Fruit fly (Drosophila melanogaster) whole organism, pupa: Measurements from ENCODE around the gene BORCS5.

Experiments
- CG10348 ChIP-seq: fragments of 200-800 bp; sonication (Bioruptor generic); IDR thresholded peaks from 2 replicates; pipeline ENCODE4 v1.3.6; 2022; ENCODE audit warnings: missing biosample characterization, missing genetic modification characterization
- CG13204 ChIP-seq: fragments of 200-800 bp; sonication (Bioruptor generic); optimal IDR thresholded peaks from 2 replicates; lab custom pipeline; 2018; ENCODE audit warnings: missing biosample characterization, mild to moderate bottlenecking, missing genetic modification characterization, moderate library complexity
- CG15710 ChIP-seq: fragments of 200-800 bp; sonication (Bioruptor generic); optimal IDR thresholded peaks from 2 replicates; lab custom pipeline; 2018; ENCODE audit warnings: missing biosample characterization, mild to moderate bottlenecking, missing genetic modification characterization, moderate library complexity
- CG32121 ChIP-seq: fragments of 200-800 bp; sonication (Bioruptor generic); IDR thresholded peaks from 2 replicates; pipeline ENCODE4 v1.3.6; 2022; ENCODE audit warnings: missing biosample characterization, missing genetic modification characterization
- CG34367 ChIP-seq: fragments of 200-800 bp; sonication (Bioruptor generic); optimal IDR thresholded peaks from 2 replicates; lab custom pipeline; 2018; ENCODE audit warnings: missing biosample characterization, mild to moderate bottlenecking, missing genetic modification characterization
- CG8159 ChIP-seq: fragments of 200-800 bp; sonication (Bioruptor generic); optimal IDR thresholded peaks from 3 replicates; lab custom pipeline; 2018; ENCODE audit warnings: missing biosample characterization, mild to moderate bottlenecking, missing genetic modification characterization, moderate library complexity
- CG8301 ChIP-seq: fragments of 200-800 bp; sonication (Bioruptor generic); optimal IDR thresholded peaks from 2 replicates; lab custom pipeline; 2018; ENCODE audit warnings: missing biosample characterization, mild to moderate bottlenecking, missing genetic modification characterization
- D1 ChIP-seq: fragments of 200-800 bp; sonication (Bioruptor generic); optimal IDR thresholded peaks from 2 replicates; lab custom pipeline; 2018; ENCODE audit warnings: missing biosample characterization, mild to moderate bottlenecking, missing genetic modification characterization, moderate library complexity
- EcR ChIP-seq: fragments of 200-800 bp; sonication (Bioruptor generic); optimal IDR thresholded peaks from 3 replicates; lab custom pipeline; 2019; ENCODE audit warnings: missing biosample characterization, missing genetic modification characterization, mild to moderate bottlenecking, moderate library complexity, missing genetic modification reagents
- Pif1B ChIP-seq: fragments of 200-800 bp; sonication (Bioruptor generic); optimal IDR thresholded peaks from 3 replicates; lab custom pipeline; 2016; ENCODE audit warnings: missing biosample characterization, missing genetic modification characterization
- gl ChIP-seq: fragments of 200-800 bp; sonication (Bioruptor generic); optimal IDR thresholded peaks from 2 replicates; lab custom pipeline; 2018; ENCODE audit warnings: missing biosample characterization, mild to moderate bottlenecking, missing genetic modification characterization
- rn ChIP-seq: fragments of 200-800 bp; sonication (Bioruptor generic); IDR thresholded peaks from 2 replicates; pipeline ENCODE4 v1.3.6; 2022; ENCODE audit warnings: missing biosample characterization, missing genetic modification characterization

- TF ChIP-seq CG32121 (GFP tag; lab: Robert Waterston, UW): no peak
- no peak for TF ChIP-seq CG13204 (GFP tag; lab: Kevin White, UChicago)
- no peak for TF ChIP-seq Pif1B (GFP tag; lab: Kevin White, UChicago)
- no peak for TF ChIP-seq gl (tag; lab: Kevin White, UChicago)
- no peak for TF ChIP-seq CG8301
- TF ChIP-seq rn: no peak
- no peak for TF ChIP-seq EcR (GFP tag; lab: Kevin White, UChicago)
- no peak for TF ChIP-seq CG15710 (tag; lab: Kevin White, UChicago)
- no peak for TF ChIP-seq CG10348
- TF ChIP-seq D1 (tag; lab: Kevin White, UChicago): no peak
- TF ChIP-seq CG8159 (tag; lab: Kevin White, UChicago): no peak
- no peak for TF ChIP-seq CG34367 (tag; lab: Kevin White, UChicago)
Measured at dm6 chrX:11849267-11849666, 23.3 kb downstream of the BORCS5 start.
